Fruit fly (Drosophila melanogaster) whole organism, pupa: ENCODE measurements around the gene Shc.

ENCODE experiments used
- CG10348 ChIP-seq: fragments of 200-800 bp; sonication (Bioruptor generic); IDR thresholded peaks from 2 replicates; pipeline ENCODE4 v1.3.6; 2022; ENCODE audit warnings: missing biosample characterization, missing genetic modification characterization
- CG13204 ChIP-seq: fragments of 200-800 bp; sonication (Bioruptor generic); optimal IDR thresholded peaks from 2 replicates; lab custom pipeline; 2018; ENCODE audit warnings: missing biosample characterization, mild to moderate bottlenecking, missing genetic modification characterization, moderate library complexity
- CG14655 ChIP-seq: fragments of 200-800 bp; sonication (Bioruptor generic); optimal IDR thresholded peaks from 3 replicates; lab custom pipeline; 2017; ENCODE audit warnings: mild to moderate bottlenecking, missing biosample characterization, missing genetic modification reagents, missing genetic modification characterization
- CG15710 ChIP-seq: fragments of 200-800 bp; sonication (Bioruptor generic); optimal IDR thresholded peaks from 2 replicates; lab custom pipeline; 2018; ENCODE audit warnings: missing biosample characterization, mild to moderate bottlenecking, missing genetic modification characterization, moderate library complexity
- CG17806 ChIP-seq: fragments of 200-800 bp; sonication (Bioruptor generic); optimal IDR thresholded peaks from 2 replicates; lab custom pipeline; 2018; ENCODE audit warnings: missing biosample characterization, mild to moderate bottlenecking, missing genetic modification characterization, moderate library complexity
- CG34367 ChIP-seq: fragments of 200-800 bp; sonication (Bioruptor generic); optimal IDR thresholded peaks from 2 replicates; lab custom pipeline; 2018; ENCODE audit warnings: missing biosample characterization, mild to moderate bottlenecking, missing genetic modification characterization
- CG8301 ChIP-seq: fragments of 200-800 bp; sonication (Bioruptor generic); optimal IDR thresholded peaks from 2 replicates; lab custom pipeline; 2018; ENCODE audit warnings: missing biosample characterization, mild to moderate bottlenecking, missing genetic modification characterization
- D1 ChIP-seq: fragments of 200-800 bp; sonication (Bioruptor generic); optimal IDR thresholded peaks from 2 replicates; lab custom pipeline; 2018; ENCODE audit warnings: missing biosample characterization, mild to moderate bottlenecking, missing genetic modification characterization, moderate library complexity
- Ets98B ChIP-seq: fragments of 200-800 bp; sonication (Bioruptor generic); IDR thresholded peaks from 2 replicates; pipeline ENCODE4 v1.3.6; 2022; ENCODE audit warnings: missing biosample characterization, missing genetic modification characterization
- Pif1A ChIP-seq: fragments of 200-800 bp; sonication (Bioruptor generic); optimal IDR thresholded peaks from 3 replicates; lab custom pipeline; 2016; ENCODE audit warnings: missing biosample characterization, missing genetic modification characterization
- Pif1B ChIP-seq: fragments of 200-800 bp; sonication (Bioruptor generic); optimal IDR thresholded peaks from 3 replicates; lab custom pipeline; 2016; ENCODE audit warnings: missing biosample characterization, missing genetic modification characterization
- Snoo ChIP-seq: fragments of 200-800 bp; sonication (Bioruptor generic); optimal IDR thresholded peaks from 3 replicates; lab custom pipeline; 2017; ENCODE audit warnings: missing biosample characterization, mild to moderate bottlenecking, missing genetic modification characterization, inconsistent platforms
- gl ChIP-seq: fragments of 200-800 bp; sonication (Bioruptor generic); optimal IDR thresholded peaks from 2 replicates; lab custom pipeline; 2018; ENCODE audit warnings: missing biosample characterization, mild to moderate bottlenecking, missing genetic modification characterization
- rn ChIP-seq: fragments of 200-800 bp; sonication (Bioruptor generic); IDR thresholded peaks from 2 replicates; pipeline ENCODE4 v1.3.6; 2022; ENCODE audit warnings: missing biosample characterization, missing genetic modification characterization

dm6 chr3L:9398028-9398427 lies 28.8 kb upstream of the Shc start:
- no peak for TF ChIP-seq CG8301 (tag; lab: Kevin White, UChicago)
- TF ChIP-seq CG17806, result no peak
- no peak for TF ChIP-seq CG13204 (GFP tag; lab: Kevin White, UChicago)
- no peak for TF ChIP-seq Pif1B (GFP tag; lab: Kevin White, UChicago)
- TF ChIP-seq Snoo (tag; lab: Kevin White, UChicago), result no peak
- TF ChIP-seq Pif1A (GFP tag; lab: Kevin White, UChicago), result no peak
- TF ChIP-seq CG10348 (GFP tag; lab: Robert Waterston, UW), result no peak
- no peak for TF ChIP-seq rn
- TF ChIP-seq D1, result no peak
- no peak for TF ChIP-seq CG14655 (GFP tag; lab: Kevin White, UChicago)
- TF ChIP-seq CG15710 (tag; lab: Kevin White, UChicago), result no peak
- TF ChIP-seq gl (tag; lab: Kevin White, UChicago), result no peak
- no peak for TF ChIP-seq Ets98B (GFP tag; lab: Robert Waterston, UW)
- TF ChIP-seq CG34367, result no peak
